Worm (Caenorhabditis elegans) whole organism, L4 larva: ENCODE results near the gene csa-1.

ENCODE experiments used
- egl-27 ChIP-seq: sonication (generic microtip); optimal IDR thresholded peaks from 3 replicates; lab custom pipeline; 2017; ENCODE audit warnings: missing biosample characterization, missing genetic modification reagents, missing genetic modification characterization
- hif-1 ChIP-seq, 2 experiments: sonication (generic microtip); optimal IDR thresholded peaks; 2 replicates each; lab custom pipeline; 2016 to 2017; ENCODE audit warnings: missing compliant biosample characterization in 2 of 2, missing genetic modification characterization in 2 of 2, missing genetic modification reagents in 2 of 2, missing genotype in 2 of 2, mild to moderate bottlenecking in 1 of 2
- unc-62 ChIP-seq, 3 experiments: fragments of 150-350 bp in 1 of 3; sonication (generic microtip); optimal IDR thresholded peaks in 2 of 3; peaks in 1 of 3; 1 replicate in 1 of 3; 2 replicates in 2 of 3; lab custom pipeline; 2014 to 2017; ENCODE audit warnings: missing biosample characterization in 3 of 3, missing genetic modification characterization in 3 of 3, missing genetic modification reagents in 3 of 3, missing genotype in 1 of 3

ce11 chrII:9311702-9312101 is 7.8 kb downstream of the csa-1 start:
- TF ChIP-seq hif-1 (tag; optimal IDR thresholded peaks at IDR 0.05; lab: Kevin White, UChicago) (no peak), unc-62 (GFP tag; optimal IDR thresholded peaks at IDR 0.05 in 1 of 2; lab: Kevin White, UChicago) (no peak), unc-62 (tag; optimal IDR thresholded peaks at IDR 0.05; lab: Kevin White, UChicago) (no peak), egl-27 (tag; lab: Kevin White, UChicago) (no peak)
